Worm (Caenorhabditis elegans): ENCODE measurements around the gene C04C3.7.
"Not testable (repeated sequence)": the region's sequence is repeated elsewhere in the genome, so short reads cannot be mapped to it uniquely, and the experiment has no call there.

The C04C3.7 gene

DNA sequence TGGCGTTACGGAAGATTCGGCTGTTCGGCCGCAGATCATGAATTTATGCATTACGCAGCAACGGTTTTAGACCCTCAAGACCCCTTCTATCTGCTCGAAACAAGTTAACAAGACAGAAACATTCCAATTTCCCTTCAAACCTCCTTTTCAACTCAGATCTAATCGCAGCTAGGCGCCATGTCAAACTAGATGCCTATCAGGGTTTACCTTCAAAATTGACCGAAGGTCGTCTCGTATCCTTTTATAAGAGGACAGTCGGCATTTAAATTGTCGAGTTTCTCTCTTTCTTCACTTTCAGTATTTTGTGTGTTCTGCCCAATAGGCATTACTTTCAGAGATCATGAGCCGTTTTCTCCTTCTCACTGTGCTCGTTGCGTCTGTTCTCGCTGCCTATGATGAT is 4.7 kb upstream of the C04C3.7 start, which contains the start of gene grd-13:
grd-13 (plus strand) TSS at position 291 of the 400 bp plus-strand sequence.
- TF ChIP-seq unc-62 (GFP tag; optimal IDR thresholded peaks at IDR 0.05) = no peak

DNA sequence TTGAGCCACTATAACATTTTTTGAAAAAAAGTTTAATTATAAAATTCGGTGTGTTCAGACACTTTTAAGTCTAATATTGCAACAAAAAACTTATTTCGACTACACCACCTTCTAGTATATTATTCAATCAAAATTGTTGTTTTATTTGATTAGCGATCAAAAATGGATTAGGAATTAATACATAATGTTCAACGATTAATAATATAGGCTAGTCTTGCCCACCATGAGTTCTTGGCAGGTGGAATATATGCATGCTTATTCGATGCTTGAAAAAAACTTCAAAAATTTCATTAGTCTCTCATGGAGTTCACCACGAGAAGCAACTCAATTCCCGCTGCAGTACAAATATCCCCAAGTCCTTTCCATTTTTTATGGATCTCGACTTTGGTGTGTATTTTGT is 2.7 kb upstream of the C04C3.7 start, which contains the start of gene srz-32:
srz-32 (plus strand) TSS at position 301 of the 400 bp plus-strand sequence.
- no peak for TF ChIP-seq unc-62 (GFP tag; optimal IDR thresholded peaks at IDR 0.05)

DNA sequence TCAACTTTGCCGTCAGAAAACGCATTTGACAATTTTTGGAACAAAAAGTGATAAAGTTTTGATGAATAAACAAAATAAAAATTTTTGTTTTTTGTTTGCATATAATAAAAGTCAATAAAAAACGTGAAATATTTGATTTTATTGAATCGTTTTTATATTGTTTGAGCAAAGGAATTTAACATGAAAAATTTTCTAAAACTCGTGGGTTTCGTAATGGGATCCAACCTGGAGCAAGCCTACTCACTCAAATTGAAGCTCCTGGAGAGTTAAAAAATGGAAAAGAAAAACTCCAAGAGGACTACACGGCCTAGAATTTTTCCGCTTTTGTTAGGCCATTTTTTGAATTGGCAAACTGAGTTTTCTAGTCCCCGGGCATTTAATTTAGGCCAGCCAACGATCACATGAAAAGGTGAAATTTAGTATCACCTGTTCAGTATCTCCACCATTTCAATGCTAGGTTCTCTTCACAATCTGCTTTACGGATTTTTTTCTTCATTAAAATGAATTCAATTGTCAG is 4.8 kb downstream of the C04C3.7 start, which contains the start of the genes C04C3.9 and srz-60:
C04C3.9 (minus strand) TSS at position 101 of the 517 bp plus-strand sequence.
srz-60 (plus strand) TSS at position 467 of the 517 bp plus-strand sequence.
- no peak for TF ChIP-seq unc-62 (GFP tag; optimal IDR thresholded peaks at IDR 0.05)

DNA sequence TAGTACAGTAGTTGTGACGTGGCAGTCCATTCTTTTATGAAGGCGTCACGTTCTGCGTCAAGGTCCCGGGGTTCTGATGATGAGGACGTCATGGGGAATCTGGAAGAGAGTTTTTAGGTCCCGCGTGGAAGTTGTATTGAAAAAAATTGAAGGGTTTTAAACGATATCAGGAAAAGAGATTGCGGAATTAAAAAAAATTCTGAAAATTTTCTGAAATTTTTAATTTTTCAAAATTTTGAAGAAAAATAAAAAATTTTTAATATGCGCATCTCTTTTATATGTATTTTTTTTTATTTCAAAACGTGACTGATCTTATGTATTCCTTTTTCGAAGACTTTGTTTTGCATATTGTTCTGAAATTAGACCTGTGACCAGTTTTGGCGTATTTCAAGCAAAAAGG is 10.8 kb downstream of the C04C3.7 start, which contains the start of gene C04C3.6:
C04C3.6 (minus strand) TSS at position 101 of the 400 bp plus-strand sequence.
- TF ChIP-seq unc-62 (GFP tag; optimal IDR thresholded peaks at IDR 0.05) = no peak

DNA sequence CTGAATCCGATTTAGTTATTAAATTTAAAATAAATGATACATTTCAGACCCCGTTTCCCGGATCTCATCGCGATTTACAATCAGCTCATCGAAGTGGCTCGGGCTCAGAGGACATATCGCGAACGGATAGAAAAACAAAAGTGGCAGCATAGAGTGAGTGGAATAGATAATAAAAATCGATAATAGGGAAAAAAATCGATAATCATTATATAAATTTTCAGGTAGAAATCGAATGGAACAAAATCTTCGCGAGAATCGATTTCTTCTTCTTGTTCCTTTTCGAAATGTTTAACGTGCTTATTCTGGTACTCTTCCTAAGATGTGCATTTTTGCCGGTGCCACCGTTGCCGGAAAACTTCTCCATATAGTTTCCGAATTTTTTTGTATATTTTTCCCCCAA is 14.5 kb downstream of the C04C3.7 start:
- TF ChIP-seq unc-62 (GFP tag; optimal IDR thresholded peaks at IDR 0.05) = no peak

DNA sequence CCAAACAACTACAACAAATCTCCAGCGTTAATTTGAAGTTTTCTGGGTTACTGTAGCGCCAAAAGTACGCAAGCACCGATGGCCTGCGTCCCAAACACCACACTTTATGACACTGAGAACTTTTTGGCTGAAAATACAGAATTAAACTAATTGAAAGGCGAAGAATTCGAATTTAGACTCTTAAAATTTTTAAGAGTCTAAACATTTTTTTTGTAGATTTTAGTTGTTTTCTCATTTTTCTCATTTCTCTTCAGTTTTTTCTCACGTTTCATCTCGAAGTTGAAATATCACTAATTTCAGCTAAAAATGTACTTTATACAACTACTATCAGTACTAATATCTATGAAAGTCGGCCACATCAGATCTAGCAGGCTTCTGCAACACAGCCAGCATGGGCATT is 17.9 kb downstream of the C04C3.7 start, which contains the start of gene lgc-9:
lgc-9 (plus strand) TSS at position 301 of the 400 bp plus-strand sequence.
- no peak for TF ChIP-seq unc-62 (GFP tag; optimal IDR thresholded peaks at IDR 0.05)

DNA sequence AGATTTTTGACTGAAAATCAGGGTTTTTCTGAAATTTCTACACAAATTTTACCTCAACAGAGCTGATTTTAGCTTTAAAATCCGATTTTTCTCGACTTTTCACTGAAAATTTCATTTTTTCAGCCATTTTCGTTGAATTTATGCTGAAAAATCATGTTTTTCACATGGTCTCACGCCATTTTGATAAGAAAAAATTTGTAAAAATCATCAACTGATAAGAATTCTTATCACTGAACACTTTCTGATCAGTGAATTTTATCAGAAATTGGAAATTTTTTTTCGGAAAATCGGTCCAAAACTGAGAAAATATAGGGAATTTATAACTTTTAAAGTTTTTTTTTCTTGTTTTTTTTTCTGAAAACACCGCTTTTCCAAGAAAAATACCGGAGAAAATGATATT is 32.3 kb downstream of the C04C3.7 start:
- no peak for TF ChIP-seq unc-62 (GFP tag; optimal IDR thresholded peaks at IDR 0.05)

DNA sequence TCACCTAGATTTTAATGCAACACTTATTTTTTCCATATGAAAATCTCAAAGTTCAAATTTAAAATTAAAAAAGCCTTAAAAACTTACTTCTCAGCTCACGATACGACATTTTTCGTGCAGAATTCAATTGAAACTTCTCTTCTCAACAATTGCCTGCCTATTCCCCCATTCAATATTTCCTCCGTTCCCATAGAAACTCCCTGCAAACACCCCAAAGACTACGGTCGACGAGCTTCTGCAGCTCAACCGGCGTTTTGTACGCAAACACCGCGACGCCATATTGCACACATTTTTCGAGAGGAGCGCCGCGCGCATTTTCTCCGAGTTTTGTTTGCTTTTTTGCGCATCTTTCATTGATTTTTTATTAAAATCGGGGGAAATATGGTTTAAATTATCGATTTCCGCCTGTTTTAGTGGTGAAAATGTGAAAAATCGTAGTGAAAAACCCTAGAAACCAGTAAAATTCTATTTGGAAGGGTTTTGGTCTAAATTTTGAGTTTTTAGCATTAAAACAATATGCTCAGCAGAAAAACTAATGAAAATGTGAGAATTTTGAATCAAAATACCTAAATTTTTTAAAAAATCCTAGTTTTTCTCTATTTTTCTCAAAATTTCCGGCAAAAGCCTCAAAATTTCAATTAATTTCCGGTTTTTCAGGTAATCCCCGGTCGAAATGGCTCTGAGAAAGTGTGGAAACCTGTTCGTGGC is 34.1 kb downstream of the C04C3.7 start, which contains the start of the genes dyf-3 and pdhb-1:
dyf-3 (minus strand) TSS at position 217 of the 708 bp plus-strand sequence.
pdhb-1 (plus strand) TSS at position 658 of the 708 bp plus-strand sequence.
- TF ChIP-seq unc-62 (GFP tag; optimal IDR thresholded peaks at IDR 0.05) = no peak

DNA sequence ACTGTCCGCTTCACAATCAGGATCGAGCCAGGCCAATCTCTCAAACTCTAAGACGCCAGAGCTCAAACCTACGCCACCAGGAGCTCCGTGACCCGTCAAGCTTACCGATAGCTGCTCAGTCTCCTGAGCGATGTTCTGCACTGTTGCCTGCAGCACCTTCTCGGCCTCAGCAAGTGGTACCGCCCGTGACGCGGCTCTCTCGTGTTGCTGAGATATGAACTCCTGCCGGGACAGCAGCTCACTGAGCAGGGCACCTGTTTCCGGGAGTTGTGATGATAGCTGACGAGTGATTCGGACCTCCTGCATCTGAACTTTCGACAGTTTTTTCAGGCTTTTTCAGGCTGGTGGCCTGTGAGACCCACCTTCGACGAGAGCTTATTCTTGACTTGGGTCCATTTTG is 35.2 kb downstream of the C04C3.7 start:
- TF ChIP-seq unc-62 (GFP tag; optimal IDR thresholded peaks at IDR 0.05) = no peak

DNA sequence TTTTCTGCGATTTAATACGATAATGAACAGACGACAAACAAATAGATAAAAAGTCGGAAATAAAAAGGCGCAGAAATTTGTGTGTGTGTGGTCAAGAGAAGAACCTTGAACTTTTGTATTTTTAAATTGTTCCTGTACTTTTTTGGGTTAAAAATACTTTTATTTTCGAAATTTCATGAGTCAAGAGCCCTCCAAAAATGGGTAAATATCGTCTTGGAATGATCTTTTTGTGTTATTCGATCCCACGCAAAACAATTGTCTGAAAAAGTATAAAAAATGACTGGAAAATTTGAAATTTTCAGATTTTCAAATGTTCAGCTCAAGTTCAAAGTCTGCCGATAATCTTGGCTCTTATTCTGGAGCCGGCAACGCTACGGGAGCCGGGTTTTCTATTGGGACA is 37.7 kb downstream of the C04C3.7 start, which contains the start of gene C04C3.14:
C04C3.14 (plus strand) TSS at position 301 of the 400 bp plus-strand sequence.
- TF ChIP-seq unc-62 (GFP tag; optimal IDR thresholded peaks at IDR 0.05) = no peak

DNA sequence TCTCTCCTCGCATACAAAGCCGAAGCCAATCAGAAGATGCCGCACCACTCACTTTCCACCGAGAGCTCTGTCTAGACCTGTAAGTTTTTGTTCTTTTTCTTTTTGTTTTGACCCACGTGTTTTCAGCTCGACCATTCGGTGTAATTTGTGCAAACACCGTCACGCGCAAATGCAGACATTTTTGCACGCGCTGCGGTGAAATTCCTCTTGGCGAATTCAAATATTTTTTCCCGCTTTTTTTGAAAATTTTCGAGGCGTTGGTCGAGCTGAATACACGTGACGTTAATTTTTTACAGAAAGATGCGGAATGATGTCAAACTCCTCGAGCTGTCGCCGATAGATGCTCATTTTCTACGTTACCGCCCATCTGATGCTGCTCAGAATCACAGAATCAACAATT is 39.2 kb downstream of the C04C3.7 start, which contains the start of gene C04C3.4:
C04C3.4 (plus strand) TSS at position 301 of the 400 bp plus-strand sequence.
- TF ChIP-seq unc-62 (GFP tag; optimal IDR thresholded peaks at IDR 0.05) = not testable (repeated sequence)

DNA sequence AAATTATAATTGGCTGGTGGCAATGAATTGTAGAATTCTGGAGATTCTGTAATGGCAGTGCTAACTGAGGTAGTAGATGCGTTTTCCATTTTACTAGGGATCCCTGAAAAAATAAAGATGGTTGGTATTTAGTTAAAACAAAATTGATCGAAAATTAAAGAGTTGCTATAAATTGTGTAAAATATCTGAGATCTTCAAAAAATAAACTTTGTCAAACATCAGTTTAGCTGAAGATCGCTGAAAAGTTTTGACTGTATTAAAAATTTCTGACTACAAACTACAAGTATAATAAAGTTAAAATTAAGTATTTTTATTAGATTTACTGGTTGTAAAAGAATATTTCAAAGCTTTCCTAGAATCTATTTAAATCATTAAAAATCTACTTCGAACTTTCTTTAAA is 43.3 kb downstream of the C04C3.7 start, which contains the start of gene B0546.5:
B0546.5 (minus strand) TSS at position 101 of the 400 bp plus-strand sequence.
- not testable (repeated sequence) for TF ChIP-seq unc-62 (GFP tag; optimal IDR thresholded peaks at IDR 0.05)

DNA sequence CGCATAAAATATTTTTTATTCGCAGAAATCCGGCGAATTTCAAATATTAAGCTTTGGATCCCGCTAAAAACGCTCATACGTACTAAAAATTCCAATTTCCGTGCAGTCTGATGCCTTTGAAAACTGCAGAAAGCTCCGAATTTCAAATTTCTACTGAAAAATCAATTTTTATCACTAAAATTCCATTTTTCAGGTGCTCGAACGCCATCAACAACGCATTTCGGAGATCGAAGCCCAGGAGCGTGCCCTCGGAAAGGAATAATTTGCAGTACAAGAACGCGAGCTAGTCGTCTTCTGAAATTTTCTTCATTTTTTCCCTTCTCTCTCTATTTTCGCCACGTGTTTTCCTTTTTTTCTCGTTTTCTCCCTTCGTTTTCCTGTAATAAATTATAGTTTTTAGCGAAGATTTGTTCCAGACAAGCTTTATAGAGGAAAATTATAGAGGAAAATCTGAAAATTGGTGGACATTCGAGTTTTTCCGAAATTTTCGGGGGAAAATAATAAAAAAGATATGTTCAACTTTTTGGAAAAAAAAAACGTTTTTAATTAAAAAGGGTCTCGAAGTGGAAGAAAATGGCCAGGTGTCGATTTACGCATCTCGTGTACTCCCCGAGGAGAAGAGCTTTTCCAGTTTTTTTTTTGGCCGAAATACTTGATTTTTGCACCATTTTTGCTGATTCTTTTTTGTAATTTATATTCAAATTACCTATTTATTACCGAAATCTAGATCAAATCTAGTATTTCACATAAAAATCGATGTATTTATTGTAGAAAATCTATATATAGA is 46.6 kb downstream of the C04C3.7 start:
- TF ChIP-seq unc-62 (GFP tag; optimal IDR thresholded peaks at IDR 0.05) = no peak

DNA sequence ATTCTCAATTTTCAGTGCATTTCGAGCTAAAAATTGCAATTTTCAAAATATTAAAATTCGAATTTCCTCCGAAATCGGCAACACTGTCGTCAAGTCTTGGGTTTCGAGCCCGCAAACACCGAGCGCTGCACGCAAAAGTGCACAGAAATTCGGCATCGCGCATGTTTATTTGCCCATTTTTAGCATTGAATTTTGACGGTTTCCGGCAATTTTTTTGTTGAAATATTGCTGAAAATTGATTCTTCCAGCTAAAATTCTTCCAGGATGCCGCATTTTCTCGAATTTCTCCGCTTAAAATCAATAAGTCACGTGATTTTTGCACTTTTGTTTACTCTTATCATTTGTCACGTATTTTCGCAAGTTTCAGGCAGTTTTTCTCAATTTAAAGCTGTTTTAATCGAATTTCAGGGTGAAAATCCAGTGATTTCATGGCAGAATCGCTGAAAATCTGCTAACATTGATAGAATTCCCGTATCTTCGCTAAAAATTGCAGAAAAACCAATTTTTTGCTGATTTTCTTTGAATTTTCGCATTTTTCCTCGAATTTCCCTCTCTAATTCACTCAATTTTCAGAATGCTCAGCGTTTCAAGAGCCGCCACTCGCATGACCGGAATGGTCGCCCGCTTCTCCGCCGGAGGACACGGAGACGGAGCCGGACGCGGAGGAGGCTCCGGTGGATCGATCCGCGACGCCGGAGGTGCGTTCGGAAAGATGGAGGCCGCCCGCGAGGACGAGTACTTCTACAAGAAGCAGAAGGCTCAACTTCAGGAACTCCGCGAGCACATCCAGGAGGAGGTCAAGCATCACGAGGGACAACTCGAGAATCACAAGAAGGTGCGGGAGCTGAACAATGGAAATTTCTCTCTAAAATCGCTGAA is 47.7 kb downstream of the C04C3.7 start, which contains the start of gene mai-2:
mai-2 (plus strand) TSS at position 574 of the 879 bp plus-strand sequence.
- TF ChIP-seq unc-62 (GFP tag; optimal IDR thresholded peaks at IDR 0.05) = no peak

DNA sequence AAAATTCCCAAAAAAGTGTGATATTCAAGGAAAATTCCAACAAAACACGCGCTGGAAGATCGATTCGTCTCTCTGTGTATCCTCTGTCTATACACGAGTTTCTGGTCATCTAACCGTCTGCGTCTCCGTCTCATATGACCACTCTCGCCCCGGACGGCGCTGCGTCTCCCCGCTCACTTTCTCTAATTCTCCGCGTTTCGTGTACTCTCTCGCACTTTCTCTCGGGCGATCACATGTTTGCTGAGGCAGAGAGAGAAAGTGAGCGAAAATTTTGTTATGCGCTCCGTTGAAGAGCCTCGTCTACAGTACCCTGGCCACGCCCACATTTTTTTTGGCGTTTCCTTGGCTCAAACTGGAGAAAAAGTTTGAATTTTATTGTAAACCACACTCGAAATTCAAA is 48.7 kb downstream of the C04C3.7 start:
- TF ChIP-seq unc-62 (GFP tag; optimal IDR thresholded peaks at IDR 0.05) = no peak

Data from whole organism, dauer.